Fruit fly (Drosophila melanogaster) whole organism, prepupa: Measurements from ENCODE around the gene CG31224.

ENCODE experiments used
- Blimp-1 ChIP-seq: fragments of 200-800 bp; sonication (Bioruptor generic); optimal IDR thresholded peaks from 3 replicates; lab custom pipeline; 2017; ENCODE audit warnings: missing biosample characterization, missing genetic modification characterization, mild to moderate bottlenecking, moderate library complexity, missing genetic modification reagents
- CG10631 ChIP-seq: fragments of 200-800 bp; sonication (Bioruptor generic); optimal IDR thresholded peaks from 2 replicates; lab custom pipeline; 2016; ENCODE audit warnings: missing biosample characterization, missing genetic modification characterization
- CG11294 ChIP-seq: fragments of 200-800 bp; sonication (Bioruptor generic); IDR thresholded peaks from 2 replicates; pipeline ENCODE4 v1.3.6; 2022; ENCODE audit warnings: missing biosample characterization, missing genetic modification characterization
- CG11762 ChIP-seq: fragments of 200-800 bp; sonication (Bioruptor generic); optimal IDR thresholded peaks from 3 replicates; lab custom pipeline; 2016; ENCODE audit warnings: missing biosample characterization, missing genetic modification characterization; ENCODE audit not compliant: insufficient read depth
- CG11902 ChIP-seq: fragments of 200-800 bp; sonication (Bioruptor generic); optimal IDR thresholded peaks from 3 replicates; lab custom pipeline; 2016; ENCODE audit warnings: missing biosample characterization, missing genetic modification characterization
- CG15336 ChIP-seq: fragments of 200-800 bp; sonication (Bioruptor generic); IDR thresholded peaks from 2 replicates; pipeline ENCODE4 v1.3.6; 2022; ENCODE audit warnings: missing biosample characterization, missing genetic modification characterization
- CG1621 ChIP-seq: fragments of 200-800 bp; sonication (Bioruptor generic); optimal IDR thresholded peaks from 3 replicates; lab custom pipeline; 2018; ENCODE audit warnings: missing biosample characterization, mild to moderate bottlenecking, missing genetic modification characterization
- CG3032 ChIP-seq: fragments of 200-800 bp; optimal IDR thresholded peaks from 2 replicates; lab custom pipeline; 2019; ENCODE audit warnings: missing biosample characterization, mild to moderate bottlenecking, missing genetic modification characterization, moderate library complexity
- CG31627 ChIP-seq: fragments of 200-800 bp; sonication (Bioruptor generic); optimal IDR thresholded peaks from 3 replicates; lab custom pipeline; 2016; ENCODE audit warnings: missing biosample characterization, missing genetic modification characterization
- CG32006 ChIP-seq: fragments of 200-800 bp; sonication (Bioruptor generic); optimal IDR thresholded peaks from 3 replicates; lab custom pipeline; 2017; ENCODE audit warnings: missing biosample characterization, mild to moderate bottlenecking, missing genetic modification characterization
- CG34406 ChIP-seq: fragments of 200-800 bp; sonication (Bioruptor generic); optimal IDR thresholded peaks from 3 replicates; lab custom pipeline; 2016; ENCODE audit warnings: missing biosample characterization, missing genetic modification characterization
- CG3919 ChIP-seq: fragments of 200-800 bp; sonication (Bioruptor generic); optimal IDR thresholded peaks from 3 replicates; lab custom pipeline; 2016; ENCODE audit warnings: missing biosample characterization, missing genetic modification characterization
- CG4318 ChIP-seq: fragments of 200-800 bp; sonication (Bioruptor generic); optimal IDR thresholded peaks from 3 replicates; lab custom pipeline; 2017; ENCODE audit warnings: missing biosample characterization, mild to moderate bottlenecking, missing genetic modification characterization
- CG6276 ChIP-seq: fragments of 200-800 bp; sonication (Bioruptor generic); optimal IDR thresholded peaks from 2 replicates; lab custom pipeline; 2017; ENCODE audit warnings: missing biosample characterization, mild to moderate bottlenecking, missing genetic modification characterization
- CG6792 ChIP-seq: fragments of 200-800 bp; sonication (Bioruptor generic); optimal IDR thresholded peaks from 3 replicates; lab custom pipeline; 2016; ENCODE audit warnings: missing biosample characterization, missing genetic modification characterization
- CG6808 ChIP-seq: fragments of 200-800 bp; sonication (Bioruptor generic); optimal IDR thresholded peaks from 3 replicates; lab custom pipeline; 2017; ENCODE audit warnings: missing biosample characterization, missing genetic modification characterization, mild to moderate bottlenecking, moderate library complexity, missing genetic modification reagents
- CG6854 ChIP-seq: fragments of 200-800 bp; sonication (Bioruptor generic); optimal IDR thresholded peaks from 2 replicates; lab custom pipeline; 2017; ENCODE audit warnings: missing biosample characterization, mild to moderate bottlenecking, missing genetic modification characterization
- CG7368 ChIP-seq: fragments of 200-800 bp; sonication (Bioruptor generic); optimal IDR thresholded peaks from 3 replicates; lab custom pipeline; 2016; ENCODE audit warnings: missing biosample characterization, missing genetic modification characterization
- CG8119 ChIP-seq: fragments of 200-800 bp; sonication (Bioruptor generic); IDR thresholded peaks from 3 replicates; pipeline ENCODE4 v1.3.6; 2022; ENCODE audit warnings: missing biosample characterization, missing genetic modification characterization
- CG8319 ChIP-seq: fragments of 200-800 bp; sonication (Bioruptor generic); optimal IDR thresholded peaks from 3 replicates; lab custom pipeline; 2016; ENCODE audit warnings: missing biosample characterization, missing genetic modification characterization
- CG8632 ChIP-seq: fragments of 200-800 bp; sonication (Bioruptor generic); optimal IDR thresholded peaks from 3 replicates; lab custom pipeline; 2016; ENCODE audit warnings: missing biosample characterization, missing genetic modification characterization
- Eip75B ChIP-seq: fragments of 200-800 bp; sonication (Bioruptor generic); optimal IDR thresholded peaks from 3 replicates; lab custom pipeline; 2016; ENCODE audit warnings: missing biosample characterization, missing genetic modification characterization
- Eip78C ChIP-seq: fragments of 200-800 bp; sonication (Bioruptor generic); peaks from one replicate; lab custom pipeline; 2016; ENCODE audit warnings: missing biosample characterization, missing genetic modification characterization
- Eip93F ChIP-seq: fragments of 200-800 bp; sonication (Bioruptor generic); optimal IDR thresholded peaks from 2 replicates; lab custom pipeline; 2016; ENCODE audit warnings: missing biosample characterization, mild to moderate bottlenecking, missing genetic modification characterization
- Ets21C ChIP-seq: fragments of 200-800 bp; sonication (Bioruptor generic); optimal IDR thresholded peaks from 3 replicates; lab custom pipeline; 2016; ENCODE audit warnings: missing biosample characterization, missing genetic modification characterization
- Ets96B ChIP-seq: fragments of 200-800 bp; optimal IDR thresholded peaks from 2 replicates; lab custom pipeline; 2019; ENCODE audit warnings: missing biosample characterization, mild to moderate bottlenecking, missing genetic modification characterization, moderate library complexity
- Hr38 ChIP-seq: sonication (Bioruptor generic); optimal IDR thresholded peaks from 2 replicates; lab custom pipeline; 2016; ENCODE audit warnings: missing biosample characterization, missing genetic modification characterization
- Hr39 ChIP-seq: fragments of 200-800 bp; sonication (Bioruptor generic); optimal IDR thresholded peaks from 2 replicates; lab custom pipeline; 2016; ENCODE audit warnings: missing biosample characterization, missing genetic modification characterization
- Hr4 ChIP-seq: fragments of 200-800 bp; sonication (Bioruptor generic); optimal IDR thresholded peaks from 3 replicates; lab custom pipeline; 2016; ENCODE audit warnings: missing biosample characterization, missing genetic modification characterization
- Lpt ChIP-seq: fragments of 200-800 bp; sonication (Bioruptor generic); optimal IDR thresholded peaks from 3 replicates; lab custom pipeline; 2016; ENCODE audit warnings: missing biosample characterization, missing genetic modification characterization
- OdsH ChIP-seq: fragments of 200-800 bp; sonication (Bioruptor generic); optimal IDR thresholded peaks from 3 replicates; lab custom pipeline; 2016; ENCODE audit warnings: missing biosample characterization, missing genetic modification characterization
- Smox ChIP-seq: fragments of 200-800 bp; sonication (Bioruptor generic); optimal IDR thresholded peaks from 3 replicates; lab custom pipeline; 2016; ENCODE audit warnings: missing biosample characterization, missing genetic modification characterization
- Sox102F ChIP-seq: fragments of 200-800 bp; sonication (Bioruptor generic); optimal IDR thresholded peaks from 2 replicates; lab custom pipeline; 2016; ENCODE audit warnings: missing biosample characterization, mild to moderate bottlenecking, missing genetic modification characterization
- Sox14 ChIP-seq: fragments of 200-800 bp; sonication (Bioruptor generic); optimal IDR thresholded peaks from 3 replicates; lab custom pipeline; 2016; ENCODE audit warnings: missing biosample characterization, missing genetic modification characterization
- Sox15 ChIP-seq: fragments of 200-800 bp; sonication (Bioruptor generic); optimal IDR thresholded peaks from 3 replicates; lab custom pipeline; 2016; ENCODE audit warnings: missing biosample characterization, missing genetic modification characterization
- acj6 ChIP-seq: fragments of 200-800 bp; sonication (Bioruptor generic); optimal IDR thresholded peaks from 3 replicates; lab custom pipeline; 2016; ENCODE audit warnings: missing biosample characterization, missing genetic modification characterization
- cyc ChIP-seq: fragments of 200-800 bp; sonication (Bioruptor generic); optimal IDR thresholded peaks from 3 replicates; lab custom pipeline; 2016; ENCODE audit warnings: missing biosample characterization, missing genetic modification characterization
- dac ChIP-seq: fragments of 200-800 bp; sonication (Bioruptor generic); optimal IDR thresholded peaks from 2 replicates; lab custom pipeline; 2017; ENCODE audit warnings: missing biosample characterization, mild to moderate bottlenecking, missing genetic modification characterization
- dsx ChIP-seq: fragments of 200-800 bp; optimal IDR thresholded peaks from 3 replicates; lab custom pipeline; 2019; ENCODE audit warnings: missing biosample characterization, mild to moderate bottlenecking, missing genetic modification characterization, moderate library complexity; ENCODE audit not compliant: poor library complexity, severe bottlenecking
- eg ChIP-seq: fragments of 200-800 bp; sonication (Bioruptor generic); IDR thresholded peaks from 3 replicates; pipeline ENCODE4 v1.3.6; 2022; ENCODE audit warnings: missing biosample characterization, missing genetic modification characterization
- esn ChIP-seq: fragments of 200-800 bp; sonication (Bioruptor generic); optimal IDR thresholded peaks from 2 replicates; lab custom pipeline; 2016; ENCODE audit warnings: missing biosample characterization, mild to moderate bottlenecking, missing genetic modification characterization, moderate library complexity
- fd59A ChIP-seq: fragments of 200-800 bp; sonication (Bioruptor generic); optimal IDR thresholded peaks from 2 replicates; lab custom pipeline; 2017; ENCODE audit warnings: missing biosample characterization, mild to moderate bottlenecking, missing genetic modification characterization, missing genetic modification reagents
- fd85E ChIP-seq: fragments of 200-800 bp; sonication (Bioruptor generic); optimal IDR thresholded peaks from 3 replicates; lab custom pipeline; 2016; ENCODE audit warnings: missing biosample characterization, missing genetic modification characterization
- fkh ChIP-seq: fragments of 200-800 bp; sonication (Bioruptor generic); optimal IDR thresholded peaks from 3 replicates; lab custom pipeline; 2017; ENCODE audit warnings: missing biosample characterization, mild to moderate bottlenecking, missing genetic modification characterization, moderate library complexity
- lz ChIP-seq: fragments of 200-800 bp; sonication (Bioruptor generic); optimal IDR thresholded peaks from 3 replicates; lab custom pipeline; 2016; ENCODE audit warnings: missing biosample characterization, missing genetic modification characterization
- net ChIP-seq: fragments of 200-800 bp; sonication (Bioruptor generic); optimal IDR thresholded peaks from 3 replicates; lab custom pipeline; 2016; ENCODE audit warnings: missing biosample characterization, missing genetic modification characterization
- pdm3 ChIP-seq: fragments of 200-800 bp; sonication (Bioruptor generic); optimal IDR thresholded peaks from 3 replicates; lab custom pipeline; 2016; ENCODE audit warnings: missing biosample characterization, missing genetic modification characterization
- spab ChIP-seq: fragments of 200-800 bp; sonication (Bioruptor generic); optimal IDR thresholded peaks from 2 replicates; lab custom pipeline; 2017; ENCODE audit warnings: missing biosample characterization, mild to moderate bottlenecking, missing genetic modification characterization, missing genetic modification reagents
- ss ChIP-seq, 2 experiments: fragments of 200-800 bp; sonication (Bioruptor generic); optimal IDR thresholded peaks; 2 replicates in 1 of 2; 3 replicates in 1 of 2; lab custom pipeline; 2017 to 2018; ENCODE audit warnings: mild to moderate bottlenecking in 2 of 2, missing biosample characterization in 2 of 2, missing genetic modification characterization in 2 of 2, moderate library complexity in 1 of 2
- topi ChIP-seq: fragments of 200-800 bp; sonication (Bioruptor generic); optimal IDR thresholded peaks from 3 replicates; lab custom pipeline; 2016; ENCODE audit warnings: missing biosample characterization, missing genetic modification characterization
- vri ChIP-seq: fragments of 200-800 bp; sonication (Bioruptor generic); optimal IDR thresholded peaks from 3 replicates; lab custom pipeline; 2016; ENCODE audit warnings: missing biosample characterization, mild to moderate bottlenecking, missing genetic modification characterization

CG31224 gene

dm6 chr3R:18658945-18659642 lies at the start of gene CG31224, which contains the start of gene CstF64:
CG31224 (minus strand) TSS chr3R:18659309.
CstF64 (plus strand) TSS chr3R:18659618.
- TF ChIP-seq vri: peak; percentile 89
- peak in 1 of 2 experiments; percentile 65 for TF ChIP-seq ss (GFP tag; optimal IDR thresholded peaks at IDR 0.05; lab: Kevin White, UChicago)
- peak; percentile 54 for TF ChIP-seq fd59A
- peak; percentile 76 for TF ChIP-seq CG8319
- TF ChIP-seq topi: peak; percentile 83
- TF ChIP-seq Hr38: no peak
- TF ChIP-seq CG32006 (GFP tag; lab: Kevin White, UChicago): peak; percentile 77
- TF ChIP-seq CG6808: no peak
- no peak for TF ChIP-seq Blimp-1
- TF ChIP-seq lz (GFP tag; lab: Kevin White, UChicago): peak; percentile 86
- no peak for TF ChIP-seq Smox (GFP tag; lab: Kevin White, UChicago)
- TF ChIP-seq fd85E (GFP tag; lab: Kevin White, UChicago): peak; percentile 40
- TF ChIP-seq Sox14 (GFP tag; lab: Kevin White, UChicago): peak; percentile 86
- TF ChIP-seq CG3032 (tag; lab: Kevin White, UChicago): peak; percentile 79
- TF ChIP-seq CG6276: no peak
- TF ChIP-seq Ets21C (GFP tag; lab: Kevin White, UChicago): peak; percentile 73
- TF ChIP-seq fkh (GFP tag; lab: Kevin White, UChicago): no peak
- peak; percentile 37 for TF ChIP-seq CG11762
- peak; percentile 5 for TF ChIP-seq Eip93F (GFP tag; lab: Kevin White, UChicago)
- peak; percentile 68; the same call in 1 of the 2 replicates for TF ChIP-seq CG11294 (GFP tag; lab: Robert Waterston, UW)
- peak; percentile 55 for TF ChIP-seq Lpt
- TF ChIP-seq Eip78C (GFP tag; lab: Kevin White, UChicago): peak; percentile 93
- TF ChIP-seq cyc: peak; percentile 88
- TF ChIP-seq CG7368 (GFP tag; lab: Kevin White, UChicago): peak; percentile 66
- peak; percentile 82 for TF ChIP-seq OdsH
- peak; percentile 89 for TF ChIP-seq Hr39
- TF ChIP-seq Sox102F: no peak
- peak; percentile 83 for TF ChIP-seq CG3919 (GFP tag; lab: Kevin White, UChicago)
- peak; percentile 69 for TF ChIP-seq CG34406 (GFP tag; lab: Kevin White, UChicago)
- TF ChIP-seq CG8632 (GFP tag; lab: Kevin White, UChicago): peak; percentile 64
- TF ChIP-seq Ets96B (tag; lab: Kevin White, UChicago): peak; percentile 70
- peak; percentile 73 for TF ChIP-seq Sox15 (GFP tag; lab: Kevin White, UChicago)
- TF ChIP-seq net: peak; percentile 75
- TF ChIP-seq esn (GFP tag; lab: Kevin White, UChicago): peak; percentile 86
- peak; percentile 59 for TF ChIP-seq CG15336
- TF ChIP-seq CG6792: peak; percentile 75
- peak; percentile 76 for TF ChIP-seq eg (GFP tag; lab: Robert Waterston, UW)
- peak; percentile 89 for TF ChIP-seq CG31627
- peak; percentile 80 for TF ChIP-seq acj6 (GFP tag; lab: Kevin White, UChicago)
- peak; percentile 66 for TF ChIP-seq CG1621 (tag; lab: Kevin White, UChicago)
- TF ChIP-seq CG4318 (GFP tag; lab: Kevin White, UChicago): no peak
- TF ChIP-seq Hr4 (GFP tag; lab: Kevin White, UChicago): peak; percentile 84
- peak; percentile 15 for TF ChIP-seq CG6854 (GFP tag; lab: Kevin White, UChicago)
- peak; percentile 77 for TF ChIP-seq CG8119 (GFP tag; lab: Robert Waterston, UW)
- TF ChIP-seq pdm3: peak; percentile 90
- TF ChIP-seq Eip75B (GFP tag; lab: Kevin White, UChicago): peak; percentile 78
- TF ChIP-seq dac (GFP tag; lab: Kevin White, UChicago): peak; percentile 45
- no peak for TF ChIP-seq spab (GFP tag; lab: Kevin White, UChicago)
- TF ChIP-seq CG10631 (GFP tag; lab: Kevin White, UChicago): peak; percentile 85
- peak; percentile 49 for TF ChIP-seq dsx (GFP tag; lab: Kevin White, UChicago)
- TF ChIP-seq CG11902 (GFP tag; lab: Kevin White, UChicago): peak; percentile 70
